Worm (Caenorhabditis elegans) whole organism, L4 larva: ENCODE measurements around the gene Y19D2B.1.

Experiments
- fkh-10 ChIP-seq: fragments of 150-350 bp; optimal IDR thresholded peaks from 2 replicates; lab custom pipeline; 2014; ENCODE audit warnings: missing biosample characterization, missing genetic modification reagents, missing genetic modification characterization
- hlh-30 ChIP-seq: sonication (generic microtip); optimal IDR thresholded peaks from 2 replicates; lab custom pipeline; 2017; ENCODE audit warnings: antibody characterized with exemption, mild to moderate bottlenecking, missing genetic modification characterization, missing compliant biosample characterization; ENCODE audit not compliant: insufficient read depth
- lim-7 ChIP-seq: fragments of 200-800 bp; sonication (Bioruptor generic); IDR thresholded peaks from 2 replicates; pipeline ENCODE4 v1.3.6; 2022; ENCODE audit warnings: missing genetic modification characterization, missing compliant biosample characterization
- lin-29 ChIP-seq: fragments of 200-800 bp; sonication (Bioruptor generic); IDR thresholded peaks from 2 replicates; pipeline ENCODE4 v1.3.6; 2022; ENCODE audit warnings: missing genetic modification reagents, missing genetic modification characterization, missing compliant biosample characterization
- nhr-11 ChIP-seq: fragments of 150-350 bp; optimal IDR thresholded peaks from 2 replicates; lab custom pipeline; 2014; ENCODE audit warnings: missing biosample characterization, missing genetic modification characterization

DNA sequence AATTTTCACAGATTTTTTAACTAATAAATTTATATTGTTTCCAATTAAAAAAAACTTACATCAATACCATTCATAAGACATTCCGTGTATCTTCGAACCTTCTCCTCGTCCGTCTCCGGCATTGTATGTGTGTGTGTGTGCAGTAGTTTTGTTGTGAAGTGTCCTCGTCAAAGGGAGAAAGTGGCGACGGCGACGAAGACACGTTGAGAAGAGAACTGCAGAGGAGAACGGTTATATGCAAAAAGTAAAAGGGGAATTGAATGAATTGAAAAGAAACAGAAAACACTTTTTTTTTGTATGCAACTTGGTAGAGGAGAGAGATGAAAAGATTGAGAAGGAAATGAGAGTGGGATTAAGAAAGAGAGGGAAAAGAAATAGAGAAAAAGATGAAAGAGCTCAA, 22.7 kb upstream of the Y19D2B.1 start:
- TF ChIP-seq hlh-30 (tag; lab: Kevin White, UChicago): no peak
- no peak for TF ChIP-seq fkh-10
- TF ChIP-seq lin-29 (GFP tag; lab: Robert Waterston, UW): no peak
- no peak for TF ChIP-seq lim-7 (GFP tag; lab: Robert Waterston, UW)
- TF ChIP-seq nhr-11 (tag; lab: Kevin White, UChicago): no peak
